Fruit fly (Drosophila melanogaster) whole organism, embryonic: ENCODE results near the gene pont.
A peak's percentile ranks its signal among the peaks of the same experiment; 100 is the strongest.

Experiments used
- Aef1 ChIP-seq: fragments of 200-800 bp; sonication (Bioruptor generic); IDR thresholded peaks from 3 replicates; pipeline ENCODE4 v1.3.6; 2022; ENCODE audit warnings: missing biosample characterization, missing genetic modification characterization
- Bdp1 ChIP-seq: fragments of 200-800 bp; sonication (Bioruptor generic); optimal IDR thresholded peaks from 3 replicates; lab custom pipeline; 2016; ENCODE audit warnings: missing biosample characterization, missing genetic modification characterization
- CG11085 ChIP-seq: fragments of 200-800 bp; sonication (Bioruptor generic); IDR thresholded peaks from 2 replicates; pipeline ENCODE4 v1.3.6; 2022; ENCODE audit warnings: missing biosample characterization, missing genetic modification characterization
- CG11560 ChIP-seq: fragments of 200-800 bp; sonication (Bioruptor generic); IDR thresholded peaks from 3 replicates; pipeline ENCODE4 v1.3.6; 2022; ENCODE audit warnings: missing biosample characterization, missing genetic modification characterization
- CG13123 ChIP-seq: fragments of 200-800 bp; sonication (Bioruptor generic); optimal IDR thresholded peaks from 2 replicates; lab custom pipeline; 2016; ENCODE audit warnings: missing biosample characterization, missing genetic modification characterization
- CG13287 ChIP-seq: fragments of 200-800 bp; sonication (Bioruptor generic); IDR thresholded peaks from 2 replicates; pipeline ENCODE4 v1.3.6; 2022; ENCODE audit warnings: missing biosample characterization, missing genetic modification characterization; ENCODE audit not compliant: partially characterized antibody
- CG13775 ChIP-seq: fragments of 200-800 bp; sonication (Bioruptor generic); optimal IDR thresholded peaks from 3 replicates; lab custom pipeline; 2017; ENCODE audit warnings: missing biosample characterization, mild to moderate bottlenecking, missing genetic modification characterization
- CG13894 ChIP-seq: fragments of 200-800 bp; sonication (Bioruptor generic); optimal IDR thresholded peaks from 3 replicates; lab custom pipeline; 2018; ENCODE audit warnings: missing biosample characterization, mild to moderate bottlenecking, missing genetic modification characterization, moderate library complexity
- CG15073 ChIP-seq: fragments of 200-800 bp; sonication (Bioruptor generic); optimal IDR thresholded peaks from 2 replicates; lab custom pipeline; 2016; ENCODE audit warnings: missing biosample characterization, missing genetic modification characterization
- CG17829 ChIP-seq: fragments of 200-800 bp; optimal IDR thresholded peaks from 2 replicates; lab custom pipeline; 2019; ENCODE audit warnings: missing biosample characterization, mild to moderate bottlenecking, missing genetic modification characterization, moderate library complexity
- CG31224 ChIP-seq: fragments of 200-800 bp; sonication (Bioruptor generic); IDR thresholded peaks from 2 replicates; pipeline ENCODE4 v1.3.6; 2022; ENCODE audit warnings: missing biosample characterization, missing genetic modification characterization
- CG34422 ChIP-seq: fragments of 200-800 bp; sonication (Bioruptor generic); IDR thresholded peaks from 3 replicates; pipeline ENCODE4 v1.3.6; 2022; ENCODE audit warnings: missing biosample characterization, missing genetic modification characterization
- CG5180 ChIP-seq: fragments of 200-800 bp; sonication (Bioruptor generic); optimal IDR thresholded peaks from 3 replicates; lab custom pipeline; 2017; ENCODE audit warnings: missing biosample characterization, missing genetic modification characterization, mild to moderate bottlenecking, moderate library complexity, missing genetic modification reagents
- CG7556 ChIP-seq: fragments of 200-800 bp; sonication (Bioruptor generic); optimal IDR thresholded peaks from 2 replicates; lab custom pipeline; 2017; ENCODE audit warnings: missing biosample characterization, mild to moderate bottlenecking, missing genetic modification characterization
- CG7839 ChIP-seq: fragments of 200-800 bp; sonication (Bioruptor generic); optimal IDR thresholded peaks from 3 replicates; lab custom pipeline; 2018; ENCODE audit warnings: missing biosample characterization, mild to moderate bottlenecking, missing genetic modification characterization, moderate library complexity
- Camta ChIP-seq: fragments of 200-800 bp; sonication (Bioruptor generic); optimal IDR thresholded peaks from 2 replicates; lab custom pipeline; 2016; ENCODE audit warnings: missing biosample characterization, missing genetic modification characterization
- Deaf1 ChIP-seq: fragments of 200-800 bp; optimal IDR thresholded peaks from 3 replicates; lab custom pipeline; 2019; ENCODE audit warnings: missing biosample characterization, mild to moderate bottlenecking, missing genetic modification characterization, moderate library complexity
- Dll ChIP-seq: fragments of 200-800 bp; sonication (Bioruptor generic); IDR thresholded peaks from 4 replicates; pipeline ENCODE4 v1.3.6; 2022; ENCODE audit warnings: missing biosample characterization, missing genetic modification characterization; ENCODE audit not compliant: partially characterized antibody
- Dref ChIP-seq: fragments of 200-800 bp; sonication (Bioruptor generic); IDR thresholded peaks from 2 replicates; pipeline ENCODE4 v1.3.6; 2022; ENCODE audit warnings: missing biosample characterization, missing genetic modification characterization
- GATAe ChIP-seq: fragments of 200-800 bp; sonication (Bioruptor generic); conservative IDR thresholded peaks from 2 replicates; pipeline ENCODE4 v1.3.6; 2022; ENCODE audit warnings: missing biosample characterization, missing genetic modification characterization
- H2.0 ChIP-seq: fragments of 200-800 bp; sonication (Bioruptor generic); IDR thresholded peaks from 2 replicates; pipeline ENCODE4 v1.3.6; 2022; ENCODE audit warnings: missing biosample characterization, missing genetic modification characterization
- Hr3 ChIP-seq: fragments of 200-800 bp; sonication (Bioruptor generic); optimal IDR thresholded peaks from 3 replicates; lab custom pipeline; 2016; ENCODE audit warnings: missing biosample characterization, missing genetic modification characterization
- Hsf ChIP-seq: fragments of 200-800 bp; sonication (Bioruptor generic); optimal IDR thresholded peaks from 3 replicates; lab custom pipeline; 2016; ENCODE audit warnings: missing biosample characterization, missing genetic modification characterization
- Neu2 ChIP-seq: fragments of 200-800 bp; sonication (Bioruptor generic); optimal IDR thresholded peaks from 3 replicates; lab custom pipeline; 2016; ENCODE audit warnings: missing biosample characterization, missing genetic modification characterization, borderline replicate concordance
- Oaz ChIP-seq: fragments of 200-800 bp; sonication (Bioruptor generic); IDR thresholded peaks from 2 replicates; pipeline ENCODE4 v1.3.6; 2022; ENCODE audit warnings: missing biosample characterization, missing genetic modification characterization
- Side ChIP-seq: fragments of 200-800 bp; sonication (Bioruptor generic); optimal IDR thresholded peaks from 2 replicates; lab custom pipeline; 2016; ENCODE audit warnings: missing biosample characterization, missing genetic modification characterization
- Tbp ChIP-seq: fragments of >200 bp; optimal IDR thresholded peaks from 2 replicates; lab custom pipeline; 2018; ENCODE audit warnings: missing biosample characterization, missing genetic modification characterization
- ac ChIP-seq: fragments of 200-800 bp; sonication (Bioruptor generic); optimal IDR thresholded peaks from 3 replicates; lab custom pipeline; 2017; ENCODE audit warnings: missing biosample characterization, mild to moderate bottlenecking, missing genetic modification characterization
- br ChIP-seq: fragments of >200 bp; optimal IDR thresholded peaks from 2 replicates; lab custom pipeline; 2017
- cato ChIP-seq: fragments of 200-800 bp; sonication (Bioruptor generic); optimal IDR thresholded peaks from 2 replicates; lab custom pipeline; 2016; ENCODE audit warnings: missing biosample characterization, missing genetic modification characterization, borderline replicate concordance
- caup ChIP-seq: fragments of 200-800 bp; sonication (Bioruptor generic); optimal IDR thresholded peaks from 3 replicates; lab custom pipeline; 2017; ENCODE audit warnings: missing biosample characterization, mild to moderate bottlenecking, missing genetic modification characterization, moderate library complexity; ENCODE audit not compliant: severe bottlenecking
- crp ChIP-seq, 2 experiments: fragments of 200-800 bp; sonication (Bioruptor generic); optimal IDR thresholded peaks; 2 replicates in 1 of 2; 3 replicates in 1 of 2; lab custom pipeline; 2017; ENCODE audit warnings: missing biosample characterization in 2 of 2, missing genetic modification characterization in 2 of 2, mild to moderate bottlenecking in 1 of 2, moderate library complexity in 1 of 2
- dmrt99B ChIP-seq: fragments of 200-800 bp; sonication (Bioruptor generic); optimal IDR thresholded peaks from 2 replicates; lab custom pipeline; 2018; ENCODE audit warnings: missing biosample characterization, mild to moderate bottlenecking, missing genetic modification characterization, moderate library complexity
- dpn ChIP-seq, 2 experiments: fragments of 200-800 bp; sonication (Bioruptor generic); optimal IDR thresholded peaks; 3 replicates each; lab custom pipeline; 2016; ENCODE audit warnings: missing biosample characterization in 2 of 2, missing genetic modification characterization in 2 of 2
- fd96Cb ChIP-seq: fragments of 200-800 bp; sonication (Bioruptor generic); optimal IDR thresholded peaks from 2 replicates; lab custom pipeline; 2018; ENCODE audit warnings: missing biosample characterization, mild to moderate bottlenecking, missing genetic modification characterization, moderate library complexity
- gcm2 ChIP-seq: fragments of 200-800 bp; sonication (Bioruptor generic); optimal IDR thresholded peaks from 2 replicates; lab custom pipeline; 2016; ENCODE audit warnings: missing biosample characterization, missing genetic modification characterization
- gfzf ChIP-seq: fragments of 200-800 bp; sonication (Bioruptor generic); optimal IDR thresholded peaks from 2 replicates; lab custom pipeline; 2016; ENCODE audit warnings: missing biosample characterization, mild to moderate bottlenecking, missing genetic modification characterization, moderate library complexity
- gsb ChIP-seq: fragments of 200-800 bp; sonication (Bioruptor generic); IDR thresholded peaks from 2 replicates; pipeline ENCODE4 v1.3.6; 2022; ENCODE audit warnings: missing biosample characterization, missing genetic modification characterization
- klu ChIP-seq: fragments of 200-800 bp; sonication (Bioruptor generic); IDR thresholded peaks from 2 replicates; pipeline ENCODE4 v1.3.6; 2022; ENCODE audit warnings: missing biosample characterization, missing genetic modification characterization
- lbe ChIP-seq: fragments of 200-800 bp; sonication (Bioruptor generic); optimal IDR thresholded peaks from 2 replicates; lab custom pipeline; 2016; ENCODE audit warnings: missing biosample characterization, mild to moderate bottlenecking, missing genetic modification characterization
- onecut ChIP-seq: fragments of 200-800 bp; sonication (Bioruptor generic); IDR thresholded peaks from 2 replicates; pipeline ENCODE4 v1.3.6; 2022; ENCODE audit warnings: missing biosample characterization, missing genetic modification characterization
- p53 ChIP-seq: fragments of 200-800 bp; sonication (Bioruptor generic); optimal IDR thresholded peaks from 2 replicates; lab custom pipeline; 2016; ENCODE audit warnings: missing biosample characterization, missing genetic modification characterization
- peb ChIP-seq: fragments of 200-800 bp; sonication (Bioruptor generic); IDR thresholded peaks from 2 replicates; pipeline ENCODE4 v1.3.6; 2022; ENCODE audit warnings: missing biosample characterization, missing genetic modification characterization
- prd ChIP-seq, 3 experiments: fragments of >200 bp in 2 of 3; fragments of 200-800 bp in 1 of 3; sonication (Bioruptor generic) in 1 of 3; optimal IDR thresholded peaks in 2 of 3; IDR thresholded peaks in 1 of 3; 2 replicates in 2 of 3; 3 replicates in 1 of 3; pipeline versions ENCODE4 v1.3.6 to Lab custom; 2017 to 2022; ENCODE audit warnings: missing biosample characterization in 1 of 3, missing genetic modification characterization in 1 of 3
- pum ChIP-seq: fragments of 200-800 bp; sonication (Bioruptor generic); optimal IDR thresholded peaks from 2 replicates; lab custom pipeline; 2016; ENCODE audit warnings: missing biosample characterization, missing genetic modification characterization
- ro ChIP-seq: fragments of 200-800 bp; sonication (Bioruptor generic); IDR thresholded peaks from 2 replicates; pipeline ENCODE4 v1.3.6; 2022; ENCODE audit warnings: missing biosample characterization, missing genetic modification characterization
- run ChIP-seq: fragments of 200-800 bp; sonication (Bioruptor generic); optimal IDR thresholded peaks from 3 replicates; lab custom pipeline; 2018; ENCODE audit warnings: missing biosample characterization, mild to moderate bottlenecking, missing genetic modification characterization
- tio ChIP-seq: fragments of 200-800 bp; sonication (Bioruptor generic); optimal IDR thresholded peaks from 2 replicates; lab custom pipeline; 2017; ENCODE audit warnings: missing biosample characterization, missing genetic modification characterization, inconsistent platforms
- tx ChIP-seq: fragments of 200-800 bp; sonication (Bioruptor generic); optimal IDR thresholded peaks from 2 replicates; lab custom pipeline; 2016; ENCODE audit warnings: missing biosample characterization, missing genetic modification characterization
- zen2 ChIP-seq: fragments of 200-800 bp; sonication (Bioruptor generic); IDR thresholded peaks from 3 replicates; pipeline ENCODE4 v1.3.6; 2022; ENCODE audit warnings: missing biosample characterization, missing genetic modification characterization; ENCODE audit not compliant: partially characterized antibody

Gene pont

dm6 chr3R:10268865-10269442 is 7.0 kb downstream of the pont start (continued):
- peak; percentile 65 for TF ChIP-seq dpn (GFP tag; optimal IDR thresholded peaks at IDR 0.05; lab: Kevin White, UChicago)
- TF ChIP-seq br (lab: Kevin White, UChicago): no peak
- peak; percentile 3 for TF ChIP-seq CG5180 (GFP tag; lab: Kevin White, UChicago)
- peak; percentile 53 for TF ChIP-seq CG17829
- peak; percentile 24 for TF ChIP-seq Side (GFP tag; lab: Kevin White, UChicago)
- TF ChIP-seq ac (GFP tag; lab: Kevin White, UChicago): no peak
- TF ChIP-seq Hsf (GFP tag; lab: Kevin White, UChicago): peak; percentile 62
- TF ChIP-seq CG7556 (GFP tag; lab: Kevin White, UChicago): no peak
- TF ChIP-seq Bdp1 (GFP tag; lab: Kevin White, UChicago): peak; percentile 19
- 0 out of 2 replicates have a peak, but pooled peaks have one; percentile 21 for TF ChIP-seq gsb (GFP tag; lab: Robert Waterston, UW)
- no peak for TF ChIP-seq Dll (GFP tag; lab: Robert Waterston, UW)
- TF ChIP-seq Hr3: peak; percentile 53
- peak; percentile 83 for TF ChIP-seq H2.0 (GFP tag; lab: Robert Waterston, UW)
- peak; percentile 75 for TF ChIP-seq CG7839 (tag; lab: Kevin White, UChicago)
- TF ChIP-seq Tbp: no peak
- TF ChIP-seq lbe: peak; percentile 77
- no peak for TF ChIP-seq p53 (GFP tag; lab: Kevin White, UChicago)
- TF ChIP-seq CG15073 (GFP tag; lab: Kevin White, UChicago): no peak
- no peak for TF ChIP-seq Dref (GFP tag; lab: Robert Waterston, UW)
- TF ChIP-seq dmrt99B (tag; lab: Kevin White, UChicago): peak; percentile 80
- TF ChIP-seq onecut: peak; percentile 37
- TF ChIP-seq tio (GFP tag; lab: Kevin White, UChicago): peak; percentile 23
- TF ChIP-seq run (tag; lab: Kevin White, UChicago): no peak
- no peak for TF ChIP-seq CG13894 (tag; lab: Kevin White, UChicago)
- TF ChIP-seq Deaf1: no peak
- TF ChIP-seq CG34422 (GFP tag; lab: Robert Waterston, UW): peak; percentile 81
- 0 out of 2 replicates have a peak, but pooled peaks have one; percentile 9 for TF ChIP-seq GATAe
- peak; percentile 50; the same call in 1 of the 2 replicates for TF ChIP-seq Oaz
- no peak for TF ChIP-seq tx
- TF ChIP-seq pum (GFP tag; lab: Kevin White, UChicago): peak; percentile 42
- TF ChIP-seq cato: peak; percentile 24
- no peak for TF ChIP-seq CG13123
- peak; percentile 58 for TF ChIP-seq CG31224 (GFP tag; lab: Robert Waterston, UW)
- peak; percentile 82 for TF ChIP-seq Aef1
- TF ChIP-seq prd (optimal IDR thresholded peaks at IDR 0.05; lab: Kevin White, UChicago): no peak
- TF ChIP-seq prd (GFP tag; IDR thresholded peaks at IDR 0.05; lab: Robert Waterston, UW): peak; percentile 83
- TF ChIP-seq ro (GFP tag; lab: Robert Waterston, UW): no peak
- no peak for TF ChIP-seq crp (GFP tag; optimal IDR thresholded peaks at IDR 0.05; lab: Kevin White, UChicago)
- TF ChIP-seq CG13287 (GFP tag; lab: Robert Waterston, UW): no peak
- TF ChIP-seq caup (GFP tag; lab: Kevin White, UChicago): peak; percentile 20
- no peak for TF ChIP-seq gfzf (GFP tag; lab: Kevin White, UChicago)
- TF ChIP-seq peb: no peak
- no peak for TF ChIP-seq zen2 (GFP tag; lab: Robert Waterston, UW)
- peak; percentile 39 for TF ChIP-seq Camta (GFP tag; lab: Kevin White, UChicago)
- TF ChIP-seq klu (GFP tag; lab: Robert Waterston, UW): no peak
- peak; percentile 68 for TF ChIP-seq fd96Cb (tag; lab: Kevin White, UChicago)
- no peak; the same call in 2 of the 3 replicates for TF ChIP-seq CG11560 (tag; lab: Robert Waterston, UW)
- TF ChIP-seq CG11085 (GFP tag; lab: Robert Waterston, UW): peak; percentile 55
- peak; percentile 17 for TF ChIP-seq gcm2 (GFP tag; lab: Kevin White, UChicago)
- TF ChIP-seq Neu2: no peak
- TF ChIP-seq CG13775: peak; percentile 22
